Worm (Caenorhabditis elegans): ENCODE measurements around the gene str-150.
"Not testable (repeated sequence)": the region's sequence is repeated elsewhere in the genome, so short reads cannot be mapped to it uniquely, and the experiment has no call there.

str-150 gene

DNA sequence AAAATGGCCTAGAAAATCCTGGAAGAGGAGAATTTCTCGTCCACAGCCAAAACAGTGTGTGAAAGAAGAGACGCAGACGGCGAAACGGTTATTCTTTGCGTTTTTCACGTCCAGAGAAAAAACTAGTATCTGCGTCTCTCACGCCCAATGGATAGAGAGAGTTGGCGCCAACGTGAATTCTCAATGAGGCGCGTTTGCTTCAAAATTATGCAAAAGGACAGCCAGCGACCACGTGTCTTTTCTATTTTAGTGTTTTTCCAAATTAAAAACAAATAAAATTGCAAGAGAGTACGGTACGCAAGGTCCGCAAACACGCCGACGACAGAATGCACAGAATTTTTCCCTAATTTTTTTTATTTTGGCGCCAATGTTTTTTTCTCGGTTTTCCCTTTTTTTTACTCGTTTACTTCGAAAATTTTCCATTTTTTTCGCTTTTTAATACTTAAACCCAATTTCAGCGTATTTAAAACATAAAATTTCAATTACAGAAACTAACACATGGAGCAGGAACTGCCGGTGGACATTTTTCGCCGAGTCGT lies 45.1 kb upstream of the str-150 start, which contains the start of gene Y32B12B.2 (continued):
- peak; percentile 66 to 97 for TF ChIP-seq lsy-2 (tag; optimal IDR thresholded peaks at IDR 0.05)
- peak; percentile 46 for TF ChIP-seq dmd-6 (GFP tag; IDR thresholded peaks at IDR 0.05)

DNA sequence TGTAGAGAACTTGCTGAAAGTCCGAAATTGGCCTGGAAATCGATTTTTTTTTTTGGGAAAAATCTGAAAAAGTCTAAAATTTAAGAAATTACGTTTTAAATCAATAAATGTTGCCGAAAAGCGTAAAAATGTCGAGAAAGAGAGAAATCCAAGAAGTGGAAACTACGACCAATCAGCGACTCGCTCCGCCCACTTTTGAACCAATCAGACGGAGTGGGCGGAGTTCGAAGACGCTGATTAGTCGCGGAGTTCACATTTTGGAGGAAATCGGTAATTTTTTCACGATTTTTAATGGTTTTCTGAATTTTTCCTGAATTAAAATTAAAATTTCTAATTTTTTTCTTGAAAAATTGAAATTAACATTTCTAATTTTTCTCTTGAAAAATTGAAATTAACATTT lies 43.4 kb upstream of the str-150 start:
- TF ChIP-seq nhr-25 (tag; optimal IDR thresholded peaks at IDR 0.05; ENCODE audit: borderline replicate concordance, insufficient read depth) (no peak), Y105C5A.15 (GFP tag; IDR thresholded peaks at IDR 0.05) (no peak), lin-13 (GFP tag; optimal IDR thresholded peaks at IDR 0.05) (no peak), mep-1 (tag; optimal IDR thresholded peaks at IDR 0.05) (no peak), Y75B8A.6 (GFP tag; IDR thresholded peaks at IDR 0.05) (no peak), pha-4 (GFP tag; IDR thresholded peaks at IDR 0.05) (no peak), pha-4 (tag; optimal IDR thresholded peaks at IDR 0.05) (no peak), ceh-32 (tag; optimal IDR thresholded peaks at IDR 0.05; ENCODE audit: poor library complexity) (no peak), lin-39 (tag; optimal IDR thresholded peaks at IDR 0.05) (no peak), ztf-7 (tag; optimal IDR thresholded peaks at IDR 0.05) (no peak), F37D6.2 (tag; optimal IDR thresholded peaks at IDR 0.05) (no peak), nhr-237 (tag; optimal IDR thresholded peaks at IDR 0.05) (no peak), madf-5 (GFP tag; IDR thresholded peaks at IDR 0.05) (no peak), dve-1 (tag; optimal IDR thresholded peaks at IDR 0.05; ENCODE audit: insufficient read depth) (no peak), hlh-30 (tag; optimal IDR thresholded peaks at IDR 0.05; ENCODE audit: insufficient read depth) (no peak)

DNA sequence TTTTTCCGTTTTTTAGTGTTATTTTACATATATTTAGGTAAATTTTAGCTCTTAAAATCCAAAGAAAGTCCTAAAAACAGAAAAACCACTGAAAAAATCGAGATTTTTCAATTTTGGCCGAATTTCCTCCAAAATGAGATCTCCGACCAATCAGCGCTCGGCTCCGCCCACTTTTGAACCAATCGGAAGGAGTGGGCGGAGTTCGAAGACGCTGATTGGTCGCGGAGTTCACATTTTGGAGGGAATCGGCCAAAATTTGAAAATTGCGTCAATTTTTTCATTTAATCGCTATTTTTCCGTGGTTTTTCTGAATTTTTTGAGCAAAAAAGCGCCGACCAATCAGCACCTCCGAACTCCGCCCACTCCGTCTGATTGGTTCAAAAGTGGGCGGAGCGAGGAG lies 42.4 kb upstream of the str-150 start:
- no peak for TF ChIP-seq F10B5.3 (tag; optimal IDR thresholded peaks at IDR 0.05)
- no peak for TF ChIP-seq ceh-82 (tag; optimal IDR thresholded peaks at IDR 0.05)
- no peak for TF ChIP-seq mep-1 (tag; optimal IDR thresholded peaks at IDR 0.05)
- 0 out of 2 replicates have a peak, but pooled peaks have one; percentile 19 for TF ChIP-seq lin-38 (GFP tag; IDR thresholded peaks at IDR 0.05)
- TF ChIP-seq F49E8.2 (tag; optimal IDR thresholded peaks at IDR 0.05; ENCODE audit: borderline replicate concordance): no peak

DNA sequence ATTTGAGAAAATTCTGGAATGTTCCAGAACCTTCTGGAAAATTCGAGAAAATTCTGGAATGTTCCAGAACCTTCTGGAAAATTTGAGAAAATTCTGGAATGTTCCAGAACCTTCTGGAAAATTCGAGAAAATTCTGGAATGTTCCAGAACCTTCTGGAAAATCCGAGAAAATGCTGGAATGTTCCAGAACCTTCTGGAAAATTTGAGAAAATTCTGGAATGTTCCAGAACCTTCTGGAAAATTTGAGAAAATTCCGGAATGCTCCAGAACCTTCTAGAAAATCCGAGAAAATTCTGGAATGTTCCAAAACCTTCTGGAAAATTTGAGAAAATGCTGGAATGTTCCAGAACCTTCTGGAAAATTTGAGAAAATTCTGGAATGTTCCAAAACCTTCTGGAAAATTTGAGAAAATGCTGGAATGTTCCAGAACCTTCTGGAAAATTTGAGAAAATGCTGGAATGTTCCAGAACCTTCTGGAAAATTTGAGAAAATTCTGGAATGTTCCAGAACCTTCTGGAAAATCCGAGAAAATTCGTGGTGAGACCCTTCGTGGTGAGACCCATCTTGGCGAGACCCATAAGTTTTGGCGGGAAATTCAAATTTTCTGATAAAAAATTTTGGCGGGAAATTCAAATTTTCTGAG lies 34.9 kb upstream of the str-150 start:
- TF ChIP-seq pha-4 (GFP tag; IDR thresholded peaks at IDR 0.05): 0 out of 2 replicates have a peak, but pooled peaks have one; percentile 19
- not testable (repeated sequence) for TF ChIP-seq pha-4 (tag; optimal IDR thresholded peaks at IDR 0.05)

DNA sequence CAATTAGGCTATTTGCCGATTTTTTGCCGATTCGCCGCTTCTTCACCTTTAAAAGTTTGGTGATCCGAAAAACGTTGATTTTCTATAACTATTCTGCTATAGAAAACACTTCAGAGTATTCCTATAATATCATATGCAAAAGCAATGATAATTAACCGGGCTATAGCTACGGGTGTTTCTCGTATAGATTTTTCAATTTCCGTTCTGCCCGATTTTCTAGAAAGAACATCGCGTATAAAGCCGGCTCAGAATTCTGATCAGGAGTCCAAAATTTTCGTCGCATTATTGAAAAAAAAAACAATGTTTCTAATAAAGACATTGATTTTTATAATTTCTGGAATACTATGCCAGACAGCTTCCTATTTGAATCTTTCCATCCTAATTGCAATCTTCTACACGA lies 32.4 kb upstream of the str-150 start, which contains the start of gene srbc-65:
srbc-65 (plus strand) TSS at position 301 of the 400 bp plus-strand sequence.
- no peak for TF ChIP-seq aha-1 (tag)
- no peak for TF ChIP-seq ceh-20 (GFP tag; IDR thresholded peaks at IDR 0.05)

DNA sequence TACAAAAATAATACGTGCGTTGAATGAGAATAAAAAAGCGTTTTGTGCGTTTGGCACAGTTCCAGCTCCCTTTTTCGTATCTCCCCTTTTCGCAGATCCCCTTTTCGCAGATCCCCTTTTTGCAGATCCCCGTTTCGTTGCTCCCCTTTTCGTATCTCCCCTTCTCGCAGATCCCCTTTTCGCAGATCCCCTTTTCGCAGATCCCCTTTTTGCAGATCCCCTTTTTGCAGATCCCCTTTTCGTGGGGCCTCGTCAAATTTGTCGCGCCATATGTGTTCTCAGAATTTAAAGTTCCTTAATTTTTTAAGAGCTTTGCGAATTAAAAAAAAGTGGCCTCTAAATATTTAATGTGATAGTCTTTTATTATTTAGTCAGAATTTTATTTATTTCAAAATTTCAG lies 30.1 kb upstream of the str-150 start, which contains the start of gene Y32B12B.4:
Y32B12B.4 (plus strand) TSS at position 399 of the 400 bp plus-strand sequence.
- TF ChIP-seq nhr-41 (GFP tag; IDR thresholded peaks at IDR 0.05) (no peak), nhr-102 (tag; optimal IDR thresholded peaks at IDR 0.05) (no peak), skn-1 (tag; optimal IDR thresholded peaks at IDR 0.05) (no peak), mxl-3 (GFP tag; optimal IDR thresholded peaks at IDR 0.05) (no peak), vab-7 (GFP tag; IDR thresholded peaks at IDR 0.05) (0 out of 2 replicates have a peak, but pooled peaks have one; percentile 6), zfp-3 (GFP tag; conservative IDR thresholded peaks at IDR 0.05) (no peak), set-16 (GFP tag; IDR thresholded peaks at IDR 0.05) (0 out of 2 replicates have a peak, but pooled peaks have one; percentile 17), egl-43 (GFP tag; IDR thresholded peaks at IDR 0.05) (0 out of 2 replicates have a peak, but pooled peaks have one; percentile 4), mes-2 (tag; optimal IDR thresholded peaks at IDR 0.05; ENCODE audit: poor library complexity, severe bottlenecking) (peak; percentile 72), mep-1 (tag; optimal IDR thresholded peaks at IDR 0.05) (no peak)

Data from whole organism, L4 larva.